Worm (Caenorhabditis elegans) whole organism, midembryonic: ENCODE results near the gene oat-1.

Experiments
- T22C8.4 ChIP-seq: fragments of 200-800 bp; sonication (Bioruptor generic); IDR thresholded peaks from 2 replicates; pipeline ENCODE4 v1.3.6; 2022; ENCODE audit warnings: missing genetic modification characterization, missing compliant biosample characterization
- cog-1 ChIP-seq: sonication (generic microtip); optimal IDR thresholded peaks from 2 replicates; lab custom pipeline; 2016; ENCODE audit warnings: missing genetic modification characterization, missing compliant biosample characterization
- flt-1 ChIP-seq: fragments of 200-800 bp; sonication (Bioruptor generic); IDR thresholded peaks from 2 replicates; pipeline ENCODE4 v1.3.6; 2022; ENCODE audit warnings: missing genetic modification characterization, missing compliant biosample characterization
- klf-2 ChIP-seq: fragments of 200-800 bp; sonication (Bioruptor generic); conservative IDR thresholded peaks from 2 replicates; pipeline ENCODE4 v1.3.6; 2022; ENCODE audit warnings: missing genetic modification reagents, missing genetic modification characterization, missing compliant biosample characterization
- med-1 ChIP-seq: sonication (generic microtip); optimal IDR thresholded peaks from 2 replicates; lab custom pipeline; 2017; ENCODE audit warnings: missing genetic modification characterization, mild to moderate bottlenecking, missing compliant biosample characterization, antibody characterized with exemption, missing genetic modification reagents; ENCODE audit not compliant: insufficient read depth
- ref-1 ChIP-seq: fragments of 200-800 bp; sonication (Bioruptor generic); conservative IDR thresholded peaks from 2 replicates; pipeline ENCODE4 v1.3.6; 2022; ENCODE audit warnings: missing genetic modification reagents, missing genetic modification characterization, missing compliant biosample characterization
- tab-1 ChIP-seq: fragments of 200-800 bp; sonication (Bioruptor generic); IDR thresholded peaks from 2 replicates; pipeline ENCODE4 v1.3.6; 2022; ENCODE audit warnings: missing genetic modification characterization, missing compliant biosample characterization
- ztf-23 ChIP-seq: fragments of 200-800 bp; sonication (Bioruptor generic); IDR thresholded peaks from 2 replicates; pipeline ENCODE4 v1.3.6; 2022; ENCODE audit warnings: missing genetic modification reagents, missing genetic modification characterization, missing compliant biosample characterization
- ztf-29 ChIP-seq: fragments of 200-800 bp; sonication (Bioruptor generic); IDR thresholded peaks from 2 replicates; pipeline ENCODE4 v1.3.6; 2022; ENCODE audit warnings: missing genetic modification reagents, missing genetic modification characterization, missing compliant biosample characterization

Gene oat-1

DNA sequence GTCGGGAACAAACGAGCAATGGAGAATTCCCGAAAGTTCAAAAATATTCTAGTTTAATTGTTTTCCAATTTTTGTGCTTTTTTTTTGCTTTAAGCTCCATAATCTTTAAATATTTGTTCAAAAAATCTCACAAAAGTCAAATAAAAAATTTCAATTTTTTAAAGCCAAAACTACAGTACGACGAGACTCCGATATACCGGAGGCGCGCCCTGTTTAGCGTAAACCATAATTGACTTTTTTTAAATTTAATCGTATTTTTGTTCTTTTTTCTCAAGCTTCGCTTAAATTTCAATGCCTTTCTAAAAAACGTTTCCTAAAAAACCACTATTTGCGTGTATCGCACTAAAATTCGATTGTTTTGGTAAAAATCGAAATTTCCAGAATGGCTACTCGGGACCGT is 15.5 kb downstream of the oat-1 start, which contains the start of gene syx-4:
syx-4 (plus strand) TSS at position 382 of the 400 bp plus-strand sequence.
- TF ChIP-seq cog-1 (tag; lab: Kevin White, UChicago), result no peak
- no peak for TF ChIP-seq tab-1 (GFP tag; lab: Robert Waterston, UW)
- TF ChIP-seq klf-2 (GFP tag; lab: Robert Waterston, UW), result no peak
- no peak for TF ChIP-seq med-1 (GFP tag; lab: Kevin White, UChicago)
- no peak for TF ChIP-seq ztf-29 (GFP tag; lab: Robert Waterston, UW)
- TF ChIP-seq T22C8.4 (GFP tag; lab: Robert Waterston, UW), result no peak
- no peak for TF ChIP-seq ref-1 (GFP tag; lab: Robert Waterston, UW)
- no peak for TF ChIP-seq flt-1 (GFP tag; lab: Robert Waterston, UW)

DNA sequence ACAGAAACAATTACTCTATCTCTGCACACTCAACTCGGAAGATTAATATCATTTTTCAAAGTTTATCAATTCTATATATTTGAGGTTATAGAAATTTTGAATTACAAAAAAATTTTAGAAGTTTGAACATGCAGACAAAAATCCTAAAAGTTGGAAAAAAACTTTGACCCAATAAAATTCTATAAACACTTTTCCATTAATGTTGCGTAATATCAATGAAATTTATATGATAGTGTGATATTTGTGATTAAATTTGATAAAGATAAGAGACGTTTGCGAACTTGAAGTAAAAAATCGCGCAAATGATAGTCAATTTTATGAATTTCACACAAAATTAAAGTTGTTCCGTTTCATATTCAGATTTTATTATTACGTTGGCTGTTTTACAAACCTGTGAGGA is 18.3 kb downstream of the oat-1 start:
- no peak for TF ChIP-seq flt-1 (GFP tag; lab: Robert Waterston, UW)
- TF ChIP-seq T22C8.4 (GFP tag; lab: Robert Waterston, UW), result no peak
- no peak for TF ChIP-seq tab-1 (GFP tag; lab: Robert Waterston, UW)
- TF ChIP-seq ref-1 (GFP tag; lab: Robert Waterston, UW), result no peak
- TF ChIP-seq klf-2 (GFP tag; lab: Robert Waterston, UW), result no peak
- TF ChIP-seq med-1 (GFP tag; lab: Kevin White, UChicago), result no peak
- no peak for TF ChIP-seq ztf-29 (GFP tag; lab: Robert Waterston, UW)
- no peak for TF ChIP-seq cog-1 (tag; lab: Kevin White, UChicago)
- no peak for TF ChIP-seq ztf-23

DNA sequence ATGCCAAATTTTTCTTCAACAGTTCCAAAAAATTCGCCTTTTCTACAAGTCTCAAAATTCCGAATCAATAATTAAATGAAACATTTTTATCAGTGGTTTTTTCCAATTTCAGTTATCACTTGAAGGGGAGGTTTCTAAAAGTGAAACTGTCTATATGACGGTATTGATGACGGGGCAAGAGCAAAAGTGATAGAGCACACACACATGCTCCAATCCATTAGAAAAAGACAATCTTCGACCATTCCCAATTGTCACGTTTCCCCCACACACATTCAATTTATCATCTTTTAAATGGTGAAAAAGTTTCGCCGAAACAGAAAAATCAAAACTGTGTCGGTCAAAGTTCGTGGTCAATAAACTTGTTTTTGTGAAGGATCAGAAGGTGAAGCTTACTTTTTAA is 19.2 kb downstream of the oat-1 start:
- no peak for TF ChIP-seq med-1 (GFP tag; lab: Kevin White, UChicago)
- TF ChIP-seq ref-1 (GFP tag; lab: Robert Waterston, UW), result no peak
- TF ChIP-seq cog-1 (tag; lab: Kevin White, UChicago), result no peak
- no peak for TF ChIP-seq ztf-23
- TF ChIP-seq T22C8.4 (GFP tag; lab: Robert Waterston, UW), result no peak
- TF ChIP-seq ztf-29 (GFP tag; lab: Robert Waterston, UW), result no peak
- TF ChIP-seq tab-1 (GFP tag; lab: Robert Waterston, UW), result no peak
- TF ChIP-seq flt-1 (GFP tag; lab: Robert Waterston, UW), result no peak
- no peak for TF ChIP-seq klf-2 (GFP tag; lab: Robert Waterston, UW)

DNA sequence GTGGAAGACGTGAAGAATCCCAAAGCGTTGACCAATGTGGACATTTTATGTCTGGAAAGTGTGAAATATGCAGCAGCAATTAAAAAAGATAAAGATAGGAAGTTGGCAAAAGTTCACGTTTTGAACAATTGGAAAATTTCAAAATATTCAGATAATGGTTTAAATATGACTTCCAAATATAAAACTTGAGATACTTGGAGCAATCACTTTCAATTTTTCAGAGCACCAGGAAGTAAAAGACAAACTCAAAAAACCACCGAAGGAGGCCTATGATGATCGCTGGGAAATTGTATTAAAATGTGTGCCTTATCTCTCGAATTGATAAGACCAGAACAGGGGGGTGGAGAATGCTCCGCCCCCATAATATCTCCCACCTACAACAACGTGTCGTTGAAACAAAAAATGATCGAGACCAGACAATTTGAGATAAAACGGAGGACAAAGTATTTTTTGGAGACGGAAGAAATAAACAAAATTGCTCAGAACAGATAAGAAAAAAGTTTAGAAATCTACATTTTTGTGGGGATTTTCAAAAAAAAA is 20.6 kb downstream of the oat-1 start, which contains the start of gene eppl-1:
eppl-1 (minus strand) TSS at position 51 of the 540 bp plus-strand sequence.
- no peak for TF ChIP-seq ztf-29 (GFP tag; lab: Robert Waterston, UW)
- TF ChIP-seq ztf-23, result no peak
- TF ChIP-seq T22C8.4 (GFP tag; lab: Robert Waterston, UW), result no peak
- no peak for TF ChIP-seq tab-1 (GFP tag; lab: Robert Waterston, UW)
- TF ChIP-seq klf-2 (GFP tag; lab: Robert Waterston, UW), result no peak
- TF ChIP-seq cog-1 (tag; lab: Kevin White, UChicago), result no peak
- TF ChIP-seq ref-1 (GFP tag; lab: Robert Waterston, UW), result no peak
- no peak for TF ChIP-seq flt-1 (GFP tag; lab: Robert Waterston, UW)

DNA sequence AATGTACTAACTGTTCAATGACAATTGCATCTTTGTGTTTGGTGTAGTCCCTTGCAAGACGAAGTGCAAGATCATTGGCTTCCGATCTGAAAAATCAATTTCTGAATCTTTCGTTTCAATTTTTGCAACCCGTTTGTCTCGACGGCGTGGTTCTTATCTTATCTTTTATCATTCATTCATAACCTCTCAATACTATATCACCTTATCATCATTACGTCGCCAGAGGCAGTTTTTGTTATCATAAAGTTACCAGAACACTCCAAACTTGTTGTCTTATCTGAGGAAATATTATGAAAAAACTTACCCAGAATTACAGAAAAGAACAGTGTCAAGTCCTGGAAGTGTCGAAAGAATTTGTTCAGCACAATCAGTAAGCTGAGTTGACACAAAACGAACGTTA is 21.9 kb downstream of the oat-1 start:
- TF ChIP-seq T22C8.4 (GFP tag; lab: Robert Waterston, UW) (no peak), ref-1 (GFP tag; lab: Robert Waterston, UW) (no peak), cog-1 (tag; lab: Kevin White, UChicago) (no peak), ztf-29 (GFP tag; lab: Robert Waterston, UW) (no peak), tab-1 (GFP tag; lab: Robert Waterston, UW) (no peak), med-1 (GFP tag; lab: Kevin White, UChicago) (no peak), klf-2 (GFP tag; lab: Robert Waterston, UW) (no peak)

DNA sequence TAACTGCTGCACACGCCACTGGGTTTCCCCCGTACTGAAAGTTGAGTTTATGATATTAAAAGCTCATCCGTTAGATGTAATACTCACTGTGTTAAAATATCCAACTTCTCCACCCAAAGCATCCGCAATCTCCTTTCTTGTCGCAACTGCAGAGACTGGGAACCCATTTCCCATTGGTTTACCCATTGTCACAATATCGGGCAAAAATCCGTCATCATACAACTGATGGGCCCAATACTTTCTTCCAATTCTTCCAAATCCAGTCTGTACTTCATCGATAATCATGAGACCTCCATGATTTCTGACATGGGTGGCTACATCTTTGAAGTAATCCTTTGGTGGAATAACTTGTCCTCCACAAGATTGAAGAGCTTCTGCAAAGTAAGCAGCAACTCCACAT is 22.5 kb downstream of the oat-1 start:
- TF ChIP-seq cog-1 (tag; lab: Kevin White, UChicago), result no peak
- no peak for TF ChIP-seq ztf-23
- TF ChIP-seq T22C8.4 (GFP tag; lab: Robert Waterston, UW), result no peak
- TF ChIP-seq klf-2 (GFP tag; lab: Robert Waterston, UW), result no peak
- no peak for TF ChIP-seq ztf-29 (GFP tag; lab: Robert Waterston, UW)
- TF ChIP-seq med-1 (GFP tag; lab: Kevin White, UChicago), result no peak

DNA sequence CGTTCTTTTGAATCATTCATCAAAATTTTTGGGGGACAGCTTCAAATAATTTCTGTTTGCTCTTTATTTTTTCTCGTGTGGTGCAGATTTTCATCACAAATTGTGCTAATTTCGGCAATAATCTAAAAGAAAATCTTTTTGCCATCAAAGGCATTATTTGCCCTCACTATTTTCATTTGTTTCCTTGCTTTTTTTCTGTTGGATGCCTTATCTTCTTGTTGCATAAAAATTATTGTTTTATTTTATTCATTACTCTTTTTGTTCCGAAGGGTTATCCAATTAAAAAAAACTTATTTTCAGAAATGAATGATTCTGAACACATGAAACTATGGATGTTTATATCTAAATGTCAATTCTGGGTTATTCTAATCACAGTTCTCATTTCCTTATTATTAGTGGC is 25.5 kb downstream of the oat-1 start, which contains the start of gene T01B11.1:
T01B11.1 (plus strand) TSS at position 301 of the 400 bp plus-strand sequence.
- no peak for TF ChIP-seq ref-1 (GFP tag; lab: Robert Waterston, UW)
- no peak for TF ChIP-seq tab-1 (GFP tag; lab: Robert Waterston, UW)
- no peak for TF ChIP-seq flt-1 (GFP tag; lab: Robert Waterston, UW)
- TF ChIP-seq T22C8.4 (GFP tag; lab: Robert Waterston, UW), result no peak
- TF ChIP-seq klf-2 (GFP tag; lab: Robert Waterston, UW), result no peak
- no peak for TF ChIP-seq ztf-29 (GFP tag; lab: Robert Waterston, UW)
- no peak for TF ChIP-seq cog-1 (tag; lab: Kevin White, UChicago)
- TF ChIP-seq med-1 (GFP tag; lab: Kevin White, UChicago), result no peak
- TF ChIP-seq ztf-23, result no peak

DNA sequence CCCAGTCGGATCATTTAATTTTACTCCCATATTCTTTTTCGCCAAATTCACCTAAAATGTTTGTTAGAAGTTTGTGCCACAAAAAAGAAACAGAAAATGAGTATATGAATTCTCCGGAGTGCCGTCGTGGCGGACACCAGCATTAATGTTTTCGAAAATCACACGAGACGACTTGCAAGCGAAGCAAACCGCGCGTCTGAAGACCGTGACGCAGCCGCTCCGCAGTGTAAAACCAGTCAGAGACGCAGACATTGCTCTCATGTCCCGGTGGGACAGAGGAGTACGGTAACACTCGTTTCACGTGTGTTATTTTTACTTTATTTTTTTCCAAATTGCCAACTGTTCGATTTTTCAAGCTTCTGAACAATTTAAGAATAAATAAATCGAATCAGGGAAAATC is 39.7 kb downstream of the oat-1 start, which contains the start of the genes T26A8.4 and pdtf-1:
T26A8.4 (minus strand) TSS at position 185 of the 400 bp plus-strand sequence.
pdtf-1 (plus strand) TSS at position 330 of the 400 bp plus-strand sequence.
- no peak for TF ChIP-seq med-1 (GFP tag; lab: Kevin White, UChicago)
- TF ChIP-seq ref-1 (GFP tag; lab: Robert Waterston, UW), result no peak
- TF ChIP-seq tab-1 (GFP tag; lab: Robert Waterston, UW), result peak; percentile 73; the same call in 1 of the 2 replicates
- TF ChIP-seq klf-2 (GFP tag; lab: Robert Waterston, UW), result no peak
- TF ChIP-seq ztf-29 (GFP tag; lab: Robert Waterston, UW), result peak; percentile 59; the same call in 1 of the 2 replicates
- peak; percentile 29; the same call in 1 of the 2 replicates for TF ChIP-seq T22C8.4 (GFP tag; lab: Robert Waterston, UW)
- TF ChIP-seq ztf-23, result peak; percentile 51; the same call in 1 of the 2 replicates
- TF ChIP-seq flt-1 (GFP tag; lab: Robert Waterston, UW), result peak; percentile 86
- peak; percentile 94 for TF ChIP-seq cog-1 (tag; lab: Kevin White, UChicago)
